Worm (Caenorhabditis elegans) whole organism, late embryonic: ENCODE data around the gene K10C2.12.

Source experiments
- hlh-15 ChIP-seq: sonication (generic microtip); optimal IDR thresholded peaks from 2 replicates; lab custom pipeline; 2016; ENCODE audit warnings: missing genetic modification characterization, missing compliant biosample characterization
- pha-2 ChIP-seq: sonication (generic microtip); optimal IDR thresholded peaks from 2 replicates; lab custom pipeline; 2017; ENCODE audit warnings: mild to moderate bottlenecking, missing genetic modification characterization, missing compliant biosample characterization
- unc-55 ChIP-seq: sonication (generic microtip); optimal IDR thresholded peaks from 2 replicates; lab custom pipeline; 2017; ENCODE audit warnings: missing biosample characterization, missing genetic modification reagents, missing genetic modification characterization

- TF ChIP-seq unc-55 (GFP tag; lab: Kevin White, UChicago): no peak
- TF ChIP-seq hlh-15 (tag; lab: Kevin White, UChicago): no peak
- TF ChIP-seq pha-2 (tag; lab: Kevin White, UChicago): no peak
These were observed 36.0 kb downstream of the K10C2.12 start for ce11 chrX:6384537-6384936.
